Worm (Caenorhabditis elegans) whole organism, L4 larva: Measurements from ENCODE around the gene asp-17.

Source experiments
- F26F4.8 ChIP-seq: fragments of 200-800 bp; sonication (Bioruptor generic); conservative IDR thresholded peaks from 2 replicates; pipeline ENCODE4 v1.3.6; 2022; ENCODE audit warnings: missing genetic modification characterization, missing compliant biosample characterization
- F44E2.7 ChIP-seq: fragments of 200-800 bp; sonication (Bioruptor generic); IDR thresholded peaks from 2 replicates; pipeline ENCODE4 v2.1.2; 2022; ENCODE audit warnings: missing genetic modification characterization, missing compliant biosample characterization
- T26A8.4 ChIP-seq: fragments of 200-800 bp; sonication (Bioruptor generic); IDR thresholded peaks from 2 replicates; pipeline ENCODE4 v1.3.6; 2022; ENCODE audit warnings: missing genetic modification characterization, missing compliant biosample characterization
- Y48G9A.11 ChIP-seq: fragments of 200-800 bp; sonication (Bioruptor generic); IDR thresholded peaks from 2 replicates; pipeline ENCODE4 v1.3.6; 2022; ENCODE audit warnings: missing genetic modification reagents, missing genetic modification characterization, missing compliant biosample characterization
- Y75B8A.6 ChIP-seq: fragments of 200-800 bp; sonication (Bioruptor generic); IDR thresholded peaks from 2 replicates; pipeline ENCODE4 v1.3.6; 2022; ENCODE audit warnings: missing genetic modification reagents, missing genetic modification characterization, missing compliant biosample characterization
- ceh-28 ChIP-seq: fragments of 150-350 bp; optimal IDR thresholded peaks from 2 replicates; lab custom pipeline; 2014; ENCODE audit warnings: missing biosample characterization, missing genetic modification reagents, missing genetic modification characterization
- ceh-44 ChIP-seq: fragments of 200-800 bp; sonication (Bioruptor generic); IDR thresholded peaks from 2 replicates; pipeline ENCODE4 v1.3.6; 2022; ENCODE audit warnings: missing genetic modification reagents, missing genetic modification characterization, missing compliant biosample characterization
- ces-1 ChIP-seq: fragments of 150-350 bp; sonication (generic microtip); optimal IDR thresholded peaks from 4 replicates; lab custom pipeline; 2014; ENCODE audit warnings: missing biosample characterization, missing genetic modification reagents, missing genetic modification characterization
- cey-2 ChIP-seq: sonication (generic microtip); optimal IDR thresholded peaks from 3 replicates; lab custom pipeline; 2017; ENCODE audit warnings: missing genetic modification characterization, mild to moderate bottlenecking, missing compliant biosample characterization, antibody characterized with exemption, borderline replicate concordance; ENCODE audit not compliant: insufficient read depth
- ctbp-1 ChIP-seq: fragments of 200-800 bp; sonication (Bioruptor generic); IDR thresholded peaks from 2 replicates; pipeline ENCODE4 v1.3.6; 2022; ENCODE audit warnings: missing genetic modification reagents, missing genetic modification characterization, missing compliant biosample characterization
- daf-16 ChIP-seq, 3 experiments: sonication (generic microtip); optimal IDR thresholded peaks; 2 replicates each; lab custom pipeline; 2016 to 2017; ENCODE audit warnings: missing genetic modification characterization in 3 of 3, missing genetic modification reagents in 3 of 3, mild to moderate bottlenecking in 2 of 3, missing compliant biosample characterization in 2 of 3, missing biosample characterization in 1 of 3, moderate library complexity in 1 of 3
- daf-19 ChIP-seq: fragments of 200-800 bp; sonication (Bioruptor generic); conservative IDR thresholded peaks from 2 replicates; pipeline ENCODE4 v1.3.6; 2022; ENCODE audit warnings: missing genetic modification characterization, missing compliant biosample characterization
- daf-8 ChIP-seq: fragments of 200-800 bp; sonication (Bioruptor generic); IDR thresholded peaks from 2 replicates; pipeline ENCODE4 v1.3.6; 2022; ENCODE audit warnings: missing genetic modification characterization, missing compliant biosample characterization
- dmd-9 ChIP-seq: fragments of 200-800 bp; sonication (Bioruptor generic); IDR thresholded peaks from 2 replicates; pipeline ENCODE4 v1.3.6; 2022; ENCODE audit warnings: missing genetic modification reagents, missing genetic modification characterization, missing compliant biosample characterization
- dpl-1 ChIP-seq: fragments of 150-350 bp; optimal IDR thresholded peaks from 2 replicates; lab custom pipeline; 2014; ENCODE audit warnings: missing biosample characterization, missing genetic modification reagents, missing genetic modification characterization
- egl-27 ChIP-seq: sonication (generic microtip); optimal IDR thresholded peaks from 3 replicates; lab custom pipeline; 2017; ENCODE audit warnings: missing biosample characterization, missing genetic modification reagents, missing genetic modification characterization
- fkh-10 ChIP-seq: fragments of 150-350 bp; optimal IDR thresholded peaks from 2 replicates; lab custom pipeline; 2014; ENCODE audit warnings: missing biosample characterization, missing genetic modification reagents, missing genetic modification characterization
- gei-8 ChIP-seq: fragments of 200-800 bp; sonication (Bioruptor generic); optimal IDR thresholded peaks from 2 replicates; lab custom pipeline; 2018; ENCODE audit warnings: mild to moderate bottlenecking, missing genetic modification characterization, missing compliant biosample characterization
- hlh-11 ChIP-seq: fragments of 200-800 bp; sonication (Bioruptor generic); optimal IDR thresholded peaks from 2 replicates; lab custom pipeline; 2018; ENCODE audit warnings: mild to moderate bottlenecking, missing genetic modification characterization, missing compliant biosample characterization
- jun-1 ChIP-seq: fragments of 150-350 bp; optimal IDR thresholded peaks from 2 replicates; lab custom pipeline; 2014; ENCODE audit warnings: missing biosample characterization, missing genetic modification reagents, missing genetic modification characterization
- lim-7 ChIP-seq: fragments of 200-800 bp; sonication (Bioruptor generic); IDR thresholded peaks from 2 replicates; pipeline ENCODE4 v1.3.6; 2022; ENCODE audit warnings: missing genetic modification characterization, missing compliant biosample characterization
- lin-29 ChIP-seq: fragments of 200-800 bp; sonication (Bioruptor generic); IDR thresholded peaks from 2 replicates; pipeline ENCODE4 v1.3.6; 2022; ENCODE audit warnings: missing genetic modification reagents, missing genetic modification characterization, missing compliant biosample characterization
- lin-38 ChIP-seq: fragments of 200-800 bp; sonication (Bioruptor generic); IDR thresholded peaks from 2 replicates; pipeline ENCODE4 v1.3.6; 2022; ENCODE audit warnings: missing genetic modification reagents, missing genetic modification characterization, missing compliant biosample characterization
- lir-3 ChIP-seq: sonication (generic microtip); optimal IDR thresholded peaks from 2 replicates; lab custom pipeline; 2016; ENCODE audit warnings: mild to moderate bottlenecking, missing genetic modification characterization, missing compliant biosample characterization
- madf-5 ChIP-seq, 2 experiments: fragments of 200-800 bp; sonication (Bioruptor generic); IDR thresholded peaks; 2 replicates each; pipeline ENCODE4 v1.3.6; 2022; ENCODE audit warnings: missing compliant biosample characterization in 2 of 2, missing genetic modification characterization in 2 of 2
- madf-9 ChIP-seq: fragments of 200-800 bp; sonication (Bioruptor generic); conservative IDR thresholded peaks from 2 replicates; pipeline ENCODE4 v1.3.6; 2022; ENCODE audit warnings: missing genetic modification reagents, missing genetic modification characterization, missing compliant biosample characterization
- mdl-1 ChIP-seq, 2 experiments: fragments of 150-350 bp in 1 of 2; sonication (generic microtip) in 1 of 2; optimal IDR thresholded peaks; 2 replicates each; lab custom pipeline; 2014 to 2017; ENCODE audit warnings: missing biosample characterization in 2 of 2, missing genetic modification characterization in 2 of 2
- mep-1 ChIP-seq: fragments of 150-350 bp; sonication (generic microtip); optimal IDR thresholded peaks from 3 replicates; lab custom pipeline; 2014; ENCODE audit warnings: missing biosample characterization, missing genetic modification characterization
- mes-2 ChIP-seq: sonication (generic microtip); optimal IDR thresholded peaks from 2 replicates; lab custom pipeline; 2016; ENCODE audit warnings: missing genotype, mild to moderate bottlenecking, missing genetic modification characterization, missing compliant biosample characterization; ENCODE audit not compliant: poor library complexity, severe bottlenecking
- mxl-2 ChIP-seq: fragments of 200-800 bp; sonication (Bioruptor generic); conservative IDR thresholded peaks from 2 replicates; pipeline ENCODE4 v1.3.6; 2022; ENCODE audit warnings: missing genetic modification reagents, missing genetic modification characterization, missing compliant biosample characterization
- mxl-3 ChIP-seq: fragments of 200-800 bp; sonication (Bioruptor generic); optimal IDR thresholded peaks from 2 replicates; lab custom pipeline; 2018; ENCODE audit warnings: mild to moderate bottlenecking, missing genetic modification characterization, missing compliant biosample characterization
- nhr-11 ChIP-seq: fragments of 150-350 bp; optimal IDR thresholded peaks from 2 replicates; lab custom pipeline; 2014; ENCODE audit warnings: missing biosample characterization, missing genetic modification characterization
- nhr-237 ChIP-seq: sonication (generic microtip); optimal IDR thresholded peaks from 2 replicates; lab custom pipeline; 2017; ENCODE audit warnings: missing biosample characterization, missing genetic modification characterization
- nhr-25 ChIP-seq: sonication (generic microtip); optimal IDR thresholded peaks from 2 replicates; lab custom pipeline; 2017; ENCODE audit warnings: missing genetic modification characterization, mild to moderate bottlenecking, missing compliant biosample characterization, antibody characterized with exemption, moderate library complexity, borderline replicate concordance; ENCODE audit not compliant: insufficient read depth
- nhr-42 ChIP-seq: fragments of 200-800 bp; sonication (Bioruptor generic); IDR thresholded peaks from 2 replicates; pipeline ENCODE4 v1.3.6; 2022; ENCODE audit warnings: missing genetic modification characterization, missing compliant biosample characterization
- nhr-76 ChIP-seq: fragments of 150-350 bp; optimal IDR thresholded peaks from 2 replicates; lab custom pipeline; 2014; ENCODE audit warnings: missing biosample characterization, missing genetic modification characterization
- nhr-77 ChIP-seq: fragments of 150-350 bp; optimal IDR thresholded peaks from 2 replicates; lab custom pipeline; 2014; ENCODE audit warnings: missing biosample characterization, missing genetic modification characterization
- php-3 ChIP-seq: fragments of 200-800 bp; sonication (Bioruptor generic); IDR thresholded peaks from 2 replicates; pipeline ENCODE4 v1.3.6; 2022; ENCODE audit warnings: missing genetic modification reagents, missing genetic modification characterization, missing compliant biosample characterization
- rbr-2 ChIP-seq: sonication (generic microtip); optimal IDR thresholded peaks from 2 replicates; lab custom pipeline; 2016; ENCODE audit warnings: missing genotype, missing genetic modification characterization, missing compliant biosample characterization
- sdz-12 ChIP-seq: fragments of 200-800 bp; sonication (Bioruptor generic); optimal IDR thresholded peaks from 2 replicates; lab custom pipeline; 2018; ENCODE audit warnings: mild to moderate bottlenecking, missing genetic modification characterization, missing compliant biosample characterization
- skn-1 ChIP-seq: fragments of 150-350 bp; optimal IDR thresholded peaks from 2 replicates; lab custom pipeline; 2014; ENCODE audit warnings: missing biosample characterization, missing genetic modification characterization
- snpc-1.2 ChIP-seq: fragments of 200-800 bp; sonication (Bioruptor generic); IDR thresholded peaks from 2 replicates; pipeline ENCODE4 v1.3.6; 2022; ENCODE audit warnings: missing genetic modification reagents, missing genetic modification characterization, missing compliant biosample characterization
- unc-130 ChIP-seq: sonication (generic microtip); optimal IDR thresholded peaks from 2 replicates; lab custom pipeline; 2016; ENCODE audit warnings: missing genetic modification reagents, missing genetic modification characterization, missing compliant biosample characterization
- unc-39 ChIP-seq: sonication (generic microtip); optimal IDR thresholded peaks from 2 replicates; lab custom pipeline; 2017; ENCODE audit warnings: missing biosample characterization, missing genetic modification characterization
- unc-62 ChIP-seq, 3 experiments: fragments of 150-350 bp in 1 of 3; sonication (generic microtip); optimal IDR thresholded peaks in 2 of 3; peaks in 1 of 3; 1 replicate in 1 of 3; 2 replicates in 2 of 3; lab custom pipeline; 2014 to 2017; ENCODE audit warnings: missing biosample characterization in 3 of 3, missing genetic modification characterization in 3 of 3, missing genetic modification reagents in 3 of 3, missing genotype in 1 of 3
- zfp-3 ChIP-seq: fragments of 200-800 bp; sonication (Bioruptor generic); conservative IDR thresholded peaks from 2 replicates; pipeline ENCODE4 v1.3.6; 2022; ENCODE audit warnings: missing genetic modification reagents, missing genetic modification characterization, missing compliant biosample characterization
- zip-2 ChIP-seq: fragments of 150-350 bp; optimal IDR thresholded peaks from 2 replicates; lab custom pipeline; 2014; ENCODE audit warnings: missing biosample characterization, missing genetic modification characterization
- ztf-7 ChIP-seq: fragments of 150-350 bp; optimal IDR thresholded peaks from 2 replicates; lab custom pipeline; 2014; ENCODE audit warnings: missing biosample characterization, missing genetic modification characterization

asp-17 gene

ce11 chrV:19049140-19050092 lies 12.3 kb upstream of the asp-17 start:
- no peak for TF ChIP-seq F44E2.7 (GFP tag; lab: Robert Waterston, UW)
- TF ChIP-seq gei-8 (GFP tag; lab: Kevin White, UChicago): no peak
- no peak for TF ChIP-seq madf-5 (GFP tag; IDR thresholded peaks at IDR 0.05; lab: Robert Waterston, UW)
- TF ChIP-seq fkh-10 (GFP tag; lab: Kevin White, UChicago): no peak
- no peak for TF ChIP-seq ces-1 (GFP tag; lab: Kevin White, UChicago)
- no peak for TF ChIP-seq ceh-44 (GFP tag; lab: Robert Waterston, UW)
- TF ChIP-seq ceh-28 (tag; lab: Kevin White, UChicago): no peak
- TF ChIP-seq Y75B8A.6 (GFP tag; lab: Robert Waterston, UW): no peak
- no peak for TF ChIP-seq daf-19
- no peak for TF ChIP-seq mxl-2 (GFP tag; lab: Robert Waterston, UW)
- TF ChIP-seq lim-7: no peak
- TF ChIP-seq mxl-3 (GFP tag; lab: Kevin White, UChicago): no peak
- TF ChIP-seq skn-1 (tag; lab: Kevin White, UChicago): no peak
- TF ChIP-seq ztf-7 (tag; lab: Kevin White, UChicago): no peak
- peak; percentile 29 for TF ChIP-seq nhr-77 (tag; lab: Kevin White, UChicago)
- TF ChIP-seq lin-29 (GFP tag; lab: Robert Waterston, UW): no peak
- TF ChIP-seq F26F4.8 (GFP tag; lab: Robert Waterston, UW): no peak
- no peak for TF ChIP-seq Y48G9A.11 (GFP tag; lab: Robert Waterston, UW)
- no peak for TF ChIP-seq ctbp-1 (GFP tag; lab: Robert Waterston, UW)
- TF ChIP-seq nhr-76 (tag; lab: Kevin White, UChicago): no peak
- TF ChIP-seq php-3 (GFP tag; lab: Robert Waterston, UW): no peak
- TF ChIP-seq dpl-1: no peak
- no peak for TF ChIP-seq unc-130 (GFP tag; lab: Kevin White, UChicago)
- TF ChIP-seq nhr-25 (tag; lab: Kevin White, UChicago): no peak
- TF ChIP-seq egl-27 (tag; lab: Kevin White, UChicago): no peak
- no peak for TF ChIP-seq cey-2 (tag; lab: Kevin White, UChicago)
- TF ChIP-seq T26A8.4: peak; percentile 34; the same call in 1 of the 2 replicates
- TF ChIP-seq dmd-9: no peak
- peak; percentile 83; the same call in 1 of the 2 replicates for TF ChIP-seq zfp-3 (GFP tag; lab: Robert Waterston, UW)
- no peak for TF ChIP-seq unc-39
- TF ChIP-seq nhr-237: no peak
- peak; percentile 46 for TF ChIP-seq hlh-11
- TF ChIP-seq unc-62 (GFP tag; optimal IDR thresholded peaks at IDR 0.05 in 1 of 2; lab: Kevin White, UChicago): peak in 1 of 2 experiments; percentile 59
- no peak for TF ChIP-seq unc-62 (tag; optimal IDR thresholded peaks at IDR 0.05; lab: Kevin White, UChicago)
- TF ChIP-seq daf-16 (GFP tag; optimal IDR thresholded peaks at IDR 0.05; lab: Kevin White, UChicago): no peak
- TF ChIP-seq daf-16 (tag; optimal IDR thresholded peaks at IDR 0.05; lab: Kevin White, UChicago): peak; percentile 84
- no peak for TF ChIP-seq nhr-42
- TF ChIP-seq lir-3 (tag; lab: Kevin White, UChicago): no peak
- no peak for TF ChIP-seq sdz-12 (GFP tag; lab: Kevin White, UChicago)
- no peak for TF ChIP-seq rbr-2 (tag; lab: Kevin White, UChicago)
- no peak for TF ChIP-seq lin-38 (GFP tag; lab: Robert Waterston, UW)
- TF ChIP-seq mdl-1 (tag; optimal IDR thresholded peaks at IDR 0.05; lab: Kevin White, UChicago): no peak
- no peak for TF ChIP-seq zip-2 (tag; lab: Kevin White, UChicago)
- TF ChIP-seq snpc-1.2 (GFP tag; lab: Robert Waterston, UW): no peak
- peak; percentile 11 for TF ChIP-seq mep-1 (tag; lab: Kevin White, UChicago)
- no peak for TF ChIP-seq nhr-11
- TF ChIP-seq jun-1 (tag; lab: Kevin White, UChicago): no peak
- no peak for TF ChIP-seq daf-8 (GFP tag; lab: Robert Waterston, UW)
- TF ChIP-seq mes-2 (tag; lab: Kevin White, UChicago): peak; percentile 61
- TF ChIP-seq madf-9 (GFP tag; lab: Robert Waterston, UW): no peak
